Fruit fly (Drosophila melanogaster): ENCODE results near the gene Wnt10.

The Wnt10 gene

dm6 chr2L:7339392-7340014 lies 23.7 kb upstream of the Wnt10 start (continued):
- TF ChIP-seq CG8388 (GFP tag; optimal IDR thresholded peaks at IDR 0.05) (no peak), trh (GFP tag; optimal IDR thresholded peaks at IDR 0.05) (peak; percentile 4), Atf6 (GFP tag; IDR thresholded peaks at IDR 0.05) (no peak), CG12236 (GFP tag; optimal IDR thresholded peaks at IDR 0.05) (peak; percentile 19), CG1233 (GFP tag; optimal IDR thresholded peaks at IDR 0.05) (peak; percentile 40), NC2β (GFP tag; optimal IDR thresholded peaks at IDR 0.05) (peak; percentile 20), CG5953 (GFP tag; IDR thresholded peaks at IDR 0.05) (no peak), grn (GFP tag; optimal IDR thresholded peaks at IDR 0.05) (peak; percentile 28), fd64A (GFP tag; optimal IDR thresholded peaks at IDR 0.05) (peak; percentile 8), CG18619 (GFP tag; optimal IDR thresholded peaks at IDR 0.05) (peak; percentile 35), Med (GFP tag) (peak; percentile 76), Kr (GFP tag; optimal IDR thresholded peaks at IDR 0.05) (peak; percentile 34), CG2116 (GFP tag; optimal IDR thresholded peaks at IDR 0.05) (peak; percentile 8), CG1024 (GFP tag; IDR thresholded peaks at IDR 0.05) (peak; percentile 61; the same call in 1 of the 2 replicates), Atf-2 (GFP tag; optimal IDR thresholded peaks at IDR 0.05) (peak; percentile 39), CG7987 (GFP tag; optimal IDR thresholded peaks at IDR 0.05) (peak; percentile 33), Hand (GFP tag; optimal IDR thresholded peaks at IDR 0.05) (no peak), Ssrp (tag; optimal IDR thresholded peaks at IDR 0.05) (no peak), CG4328 (GFP tag; optimal IDR thresholded peaks at IDR 0.05) (no peak), sens (GFP tag) (peak; percentile 93), sob (GFP tag; IDR thresholded peaks at IDR 0.05) (no peak), ac (GFP tag; optimal IDR thresholded peaks at IDR 0.05) (peak; percentile 68), CG8359 (GFP tag; optimal IDR thresholded peaks at IDR 0.05; ENCODE audit: borderline replicate concordance) (no peak), org-1 (GFP tag; optimal IDR thresholded peaks at IDR 0.05) (peak; percentile 22), CG10543 (GFP tag; optimal IDR thresholded peaks at IDR 0.05) (no peak), gro (GFP tag; optimal IDR thresholded peaks at IDR 0.05) (no peak), nau (GFP tag; optimal IDR thresholded peaks at IDR 0.05) (no peak), CG8281 (tag; optimal IDR thresholded peaks at IDR 0.05) (peak; percentile 11), CG3281 (GFP tag; optimal IDR thresholded peaks at IDR 0.05) (no peak), CG12155 (GFP tag; optimal IDR thresholded peaks at IDR 0.05) (no peak), odd (GFP tag; optimal IDR thresholded peaks at IDR 0.05) (peak; percentile 22), Dip3 (GFP tag; optimal IDR thresholded peaks at IDR 0.05) (no peak), Bgb (GFP tag; IDR thresholded peaks at IDR 0.05; ENCODE audit: partially characterized antibody) (no peak), CG9797 (GFP tag; optimal IDR thresholded peaks at IDR 0.05) (no peak), CG5245 (GFP tag; optimal IDR thresholded peaks at IDR 0.05) (no peak), CkIIα-i1 (GFP tag; IDR thresholded peaks at IDR 0.05) (no peak), Oaz (GFP tag; IDR thresholded peaks at IDR 0.05) (no peak), bab2 (GFP tag; optimal IDR thresholded peaks at IDR 0.05) (peak; percentile 42), lab (GFP tag; optimal IDR thresholded peaks at IDR 0.05) (peak; percentile 13), CG1603 (tag; optimal IDR thresholded peaks at IDR 0.05) (peak; percentile 31), oc (tag; optimal IDR thresholded peaks at IDR 0.05) (peak; percentile 19), CG9932 (GFP tag; IDR thresholded peaks at IDR 0.05) (no peak), bbx (GFP tag; IDR thresholded peaks at IDR 0.05; ENCODE audit: partially characterized antibody) (no peak), en (GFP tag; optimal IDR thresholded peaks at IDR 0.05) (no peak), Gug (GFP tag; IDR thresholded peaks at IDR 0.05) (no peak), CG9609 (GFP tag; optimal IDR thresholded peaks at IDR 0.05) (peak; percentile 14), CG2120 (GFP tag; optimal IDR thresholded peaks at IDR 0.05) (no peak), E2f2 (GFP tag; IDR thresholded peaks at IDR 0.05) (0 out of 2 replicates have a peak, but pooled peaks have one; percentile 7), ara (GFP tag; IDR thresholded peaks at IDR 0.05) (peak; percentile 64), CG18599 (GFP tag; optimal IDR thresholded peaks at IDR 0.05) (no peak), usp (GFP tag; optimal IDR thresholded peaks at IDR 0.05) (no peak)
